Fruit fly (Drosophila melanogaster) whole organism, embryonic: ENCODE data around the gene dlp.

Experiments
- Atf-2 ChIP-seq: fragments of 200-800 bp; sonication (Bioruptor generic); optimal IDR thresholded peaks from 2 replicates; lab custom pipeline; 2016; ENCODE audit warnings: missing biosample characterization, missing genetic modification characterization
- Atf3 ChIP-seq: fragments of 200-800 bp; sonication (Bioruptor generic); optimal IDR thresholded peaks from 3 replicates; lab custom pipeline; 2016; ENCODE audit warnings: missing biosample characterization, missing genetic modification characterization
- Atf6 ChIP-seq: fragments of 200-800 bp; sonication (Bioruptor generic); IDR thresholded peaks from 2 replicates; pipeline ENCODE4 v1.3.6; 2022; ENCODE audit warnings: missing biosample characterization, missing genetic modification characterization
- CG10462 ChIP-seq: fragments of 200-800 bp; sonication (Bioruptor generic); optimal IDR thresholded peaks from 2 replicates; lab custom pipeline; 2016; ENCODE audit warnings: missing biosample characterization, missing genetic modification characterization
- CG10543 ChIP-seq: fragments of 200-800 bp; sonication (Bioruptor generic); optimal IDR thresholded peaks from 3 replicates; lab custom pipeline; 2017; ENCODE audit warnings: missing biosample characterization, mild to moderate bottlenecking, missing genetic modification characterization, moderate library complexity
- CG10654 ChIP-seq: fragments of 200-800 bp; sonication (Bioruptor generic); optimal IDR thresholded peaks from 2 replicates; lab custom pipeline; 2016; ENCODE audit warnings: missing biosample characterization, missing genetic modification characterization
- CG12104 ChIP-seq: fragments of 200-800 bp; sonication (Bioruptor generic); optimal IDR thresholded peaks from 3 replicates; lab custom pipeline; 2016; ENCODE audit warnings: missing biosample characterization, missing genetic modification characterization
- CG13424 ChIP-seq: fragments of 200-800 bp; sonication (Bioruptor generic); optimal IDR thresholded peaks from 2 replicates; lab custom pipeline; 2019; ENCODE audit warnings: missing biosample characterization, mild to moderate bottlenecking, missing genetic modification characterization, moderate library complexity
- CG13894 ChIP-seq: fragments of 200-800 bp; sonication (Bioruptor generic); optimal IDR thresholded peaks from 3 replicates; lab custom pipeline; 2018; ENCODE audit warnings: missing biosample characterization, mild to moderate bottlenecking, missing genetic modification characterization, moderate library complexity
- CG14667 ChIP-seq: fragments of 200-800 bp; sonication (Bioruptor generic); IDR thresholded peaks from 2 replicates; pipeline ENCODE4 v1.3.6; 2022; ENCODE audit warnings: missing biosample characterization, missing genetic modification characterization
- CG33557 ChIP-seq: fragments of 200-800 bp; sonication (Bioruptor generic); optimal IDR thresholded peaks from 2 replicates; lab custom pipeline; 2019; ENCODE audit warnings: missing biosample characterization, mild to moderate bottlenecking, missing genetic modification characterization, moderate library complexity
- CG4730 ChIP-seq: fragments of 200-800 bp; sonication (Bioruptor generic); IDR thresholded peaks from 2 replicates; pipeline ENCODE4 v1.3.6; 2022; ENCODE audit warnings: missing biosample characterization, missing genetic modification characterization
- CG4854 ChIP-seq: fragments of 200-800 bp; sonication (Bioruptor generic); optimal IDR thresholded peaks from 2 replicates; lab custom pipeline; 2016; ENCODE audit warnings: missing biosample characterization, missing genetic modification characterization, inconsistent platforms
- CG6175 ChIP-seq: fragments of 200-800 bp; sonication (Bioruptor generic); IDR thresholded peaks from 3 replicates; pipeline ENCODE4 v1.3.6; 2022; ENCODE audit warnings: missing biosample characterization, missing genetic modification characterization
- CG6765 ChIP-seq: fragments of 200-800 bp; sonication (Bioruptor generic); optimal IDR thresholded peaks from 3 replicates; lab custom pipeline; 2017; ENCODE audit warnings: missing biosample characterization, mild to moderate bottlenecking, missing genetic modification characterization
- CG8359 ChIP-seq: fragments of 200-800 bp; sonication (Bioruptor generic); optimal IDR thresholded peaks from 2 replicates; lab custom pipeline; 2017; ENCODE audit warnings: missing biosample characterization, mild to moderate bottlenecking, missing genetic modification characterization, borderline replicate concordance
- CG8478 ChIP-seq: fragments of >200 bp; optimal IDR thresholded peaks from 2 replicates; lab custom pipeline; 2018
- Camta ChIP-seq: fragments of 200-800 bp; sonication (Bioruptor generic); optimal IDR thresholded peaks from 2 replicates; lab custom pipeline; 2016; ENCODE audit warnings: missing biosample characterization, missing genetic modification characterization
- HLHmδ ChIP-seq: fragments of 200-800 bp; sonication (Bioruptor generic); optimal IDR thresholded peaks from 2 replicates; lab custom pipeline; 2018; ENCODE audit warnings: missing biosample characterization, mild to moderate bottlenecking, missing genetic modification characterization, moderate library complexity
- Hr51 ChIP-seq, 2 experiments: fragments of 200-800 bp; sonication (Bioruptor generic); optimal IDR thresholded peaks; 2 replicates in 1 of 2; 3 replicates in 1 of 2; lab custom pipeline; 2016 to 2018; ENCODE audit warnings: missing biosample characterization in 2 of 2, missing genetic modification characterization in 2 of 2, mild to moderate bottlenecking in 1 of 2, moderate library complexity in 1 of 2
- Med ChIP-seq: fragments of 200-800 bp; sonication (Bioruptor generic); peaks from one replicate; lab custom pipeline; 2016; ENCODE audit warnings: missing biosample characterization, missing genetic modification characterization, mild to moderate bottlenecking, inconsistent platforms, moderate library complexity
- Mes4 ChIP-seq: fragments of 200-800 bp; sonication (Bioruptor generic); optimal IDR thresholded peaks from 2 replicates; lab custom pipeline; 2016; ENCODE audit warnings: missing biosample characterization, missing genetic modification characterization
- NK7.1 ChIP-seq: fragments of 200-800 bp; sonication (Bioruptor generic); optimal IDR thresholded peaks from 3 replicates; lab custom pipeline; 2016; ENCODE audit warnings: missing biosample characterization, missing genetic modification characterization
- Oli ChIP-seq: fragments of 200-800 bp; sonication (Bioruptor generic); optimal IDR thresholded peaks from 2 replicates; lab custom pipeline; 2018; ENCODE audit warnings: missing biosample characterization, mild to moderate bottlenecking, missing genetic modification characterization, moderate library complexity
- Pdp1 ChIP-seq, 2 experiments: fragments of 200-800 bp; sonication (Bioruptor generic); optimal IDR thresholded peaks; 3 replicates each; lab custom pipeline; 2016; ENCODE audit warnings: missing biosample characterization in 2 of 2, missing genetic modification characterization in 2 of 2, mild to moderate bottlenecking in 1 of 2, moderate library complexity in 1 of 2
- Sox102F ChIP-seq: fragments of 200-800 bp; sonication (Bioruptor generic); optimal IDR thresholded peaks from 2 replicates; lab custom pipeline; 2018; ENCODE audit warnings: missing biosample characterization, mild to moderate bottlenecking, missing genetic modification characterization, moderate library complexity
- Sry-δ ChIP-seq: fragments of 200-800 bp; sonication (Bioruptor generic); optimal IDR thresholded peaks from 2 replicates; lab custom pipeline; 2016; ENCODE audit warnings: missing biosample characterization, missing genetic modification characterization
- Ssrp ChIP-seq: fragments of 200-800 bp; sonication (Bioruptor generic); optimal IDR thresholded peaks from 2 replicates; lab custom pipeline; 2018; ENCODE audit warnings: missing biosample characterization, mild to moderate bottlenecking, missing genetic modification characterization, moderate library complexity
- al ChIP-seq: fragments of 200-800 bp; sonication (Bioruptor generic); IDR thresholded peaks from 2 replicates; pipeline ENCODE4 v1.3.6; 2022; ENCODE audit warnings: missing biosample characterization, missing genetic modification characterization
- bbx ChIP-seq: fragments of 200-800 bp; sonication (Bioruptor generic); IDR thresholded peaks from 2 replicates; pipeline ENCODE4 v1.3.6; 2022; ENCODE audit warnings: missing biosample characterization, missing genetic modification characterization; ENCODE audit not compliant: partially characterized antibody
- btn ChIP-seq: fragments of 200-800 bp; sonication (Bioruptor generic); optimal IDR thresholded peaks from 2 replicates; lab custom pipeline; 2016; ENCODE audit warnings: missing biosample characterization, missing genetic modification characterization
- crol ChIP-seq: fragments of 200-800 bp; sonication (Bioruptor generic); IDR thresholded peaks from 2 replicates; pipeline ENCODE4 v1.3.6; 2022; ENCODE audit warnings: missing biosample characterization, missing genetic modification characterization
- dm ChIP-seq: fragments of 200-800 bp; sonication (Bioruptor generic); optimal IDR thresholded peaks from 3 replicates; lab custom pipeline; 2016; ENCODE audit warnings: missing biosample characterization, missing genetic modification characterization
- dmrt99B ChIP-seq: fragments of 200-800 bp; sonication (Bioruptor generic); optimal IDR thresholded peaks from 2 replicates; lab custom pipeline; 2018; ENCODE audit warnings: missing biosample characterization, mild to moderate bottlenecking, missing genetic modification characterization, moderate library complexity
- dpn ChIP-seq, 2 experiments: fragments of 200-800 bp; sonication (Bioruptor generic); optimal IDR thresholded peaks; 3 replicates each; lab custom pipeline; 2016; ENCODE audit warnings: missing biosample characterization in 2 of 2, missing genetic modification characterization in 2 of 2
- gro ChIP-seq: fragments of 200-800 bp; sonication (Bioruptor generic); optimal IDR thresholded peaks from 2 replicates; lab custom pipeline; 2016; ENCODE audit warnings: missing biosample characterization, missing genetic modification characterization
- hbn ChIP-seq: fragments of 200-800 bp; sonication (Bioruptor generic); IDR thresholded peaks from 2 replicates; pipeline ENCODE4 v1.3.6; 2022; ENCODE audit warnings: missing biosample characterization, missing genetic modification characterization; ENCODE audit not compliant: partially characterized antibody
- her ChIP-seq: fragments of 200-800 bp; sonication (Bioruptor generic); optimal IDR thresholded peaks from 2 replicates; lab custom pipeline; 2016; ENCODE audit warnings: missing biosample characterization, missing genetic modification characterization
- kay ChIP-seq: fragments of 200-800 bp; sonication (Bioruptor generic); optimal IDR thresholded peaks from 2 replicates; lab custom pipeline; 2016; ENCODE audit warnings: missing biosample characterization, missing genetic modification characterization
- nom ChIP-seq: fragments of 200-800 bp; sonication (Bioruptor generic); optimal IDR thresholded peaks from 2 replicates; lab custom pipeline; 2017; ENCODE audit warnings: missing biosample characterization, missing genetic modification characterization, mild to moderate bottlenecking, moderate library complexity, missing genetic modification reagents
- pan ChIP-seq, 4 experiments: fragments of >200 bp in 3 of 4; fragments of 200-800 bp in 1 of 4; sonication (Bioruptor generic) in 1 of 4; optimal IDR thresholded peaks in 3 of 4; IDR thresholded peaks in 1 of 4; 2 replicates each; pipeline versions ENCODE4 v1.3.6 to Lab custom; 2017 to 2022; ENCODE audit warnings: missing biosample characterization in 2 of 4, missing genetic modification characterization in 2 of 4, mixed read lengths in 1 of 4
- repo ChIP-seq: fragments of 200-800 bp; sonication (Bioruptor generic); optimal IDR thresholded peaks from 2 replicates; lab custom pipeline; 2016; ENCODE audit warnings: missing biosample characterization, missing genetic modification characterization
- sim ChIP-seq: fragments of 200-800 bp; sonication (Bioruptor generic); IDR thresholded peaks from 2 replicates; pipeline ENCODE4 v1.3.6; 2022; ENCODE audit warnings: missing biosample characterization, missing genetic modification characterization
- sqz ChIP-seq: fragments of 200-800 bp; sonication (Bioruptor generic); optimal IDR thresholded peaks from 3 replicates; lab custom pipeline; 2018; ENCODE audit warnings: missing biosample characterization, mild to moderate bottlenecking, missing genetic modification characterization
- tap ChIP-seq: fragments of 200-800 bp; optimal IDR thresholded peaks from 3 replicates; lab custom pipeline; 2019; ENCODE audit warnings: missing biosample characterization, mild to moderate bottlenecking, missing genetic modification characterization, moderate library complexity
- wek ChIP-seq: fragments of 200-800 bp; sonication (Bioruptor generic); optimal IDR thresholded peaks from 3 replicates; lab custom pipeline; 2018; ENCODE audit warnings: missing biosample characterization, mild to moderate bottlenecking, missing genetic modification characterization, moderate library complexity
- zen ChIP-seq: fragments of 200-800 bp; sonication (Bioruptor generic); optimal IDR thresholded peaks from 3 replicates; lab custom pipeline; 2018; ENCODE audit warnings: missing biosample characterization, mild to moderate bottlenecking, missing genetic modification characterization, moderate library complexity
- zen2 ChIP-seq: fragments of 200-800 bp; sonication (Bioruptor generic); IDR thresholded peaks from 3 replicates; pipeline ENCODE4 v1.3.6; 2022; ENCODE audit warnings: missing biosample characterization, missing genetic modification characterization; ENCODE audit not compliant: partially characterized antibody

Gene dlp

DNA sequence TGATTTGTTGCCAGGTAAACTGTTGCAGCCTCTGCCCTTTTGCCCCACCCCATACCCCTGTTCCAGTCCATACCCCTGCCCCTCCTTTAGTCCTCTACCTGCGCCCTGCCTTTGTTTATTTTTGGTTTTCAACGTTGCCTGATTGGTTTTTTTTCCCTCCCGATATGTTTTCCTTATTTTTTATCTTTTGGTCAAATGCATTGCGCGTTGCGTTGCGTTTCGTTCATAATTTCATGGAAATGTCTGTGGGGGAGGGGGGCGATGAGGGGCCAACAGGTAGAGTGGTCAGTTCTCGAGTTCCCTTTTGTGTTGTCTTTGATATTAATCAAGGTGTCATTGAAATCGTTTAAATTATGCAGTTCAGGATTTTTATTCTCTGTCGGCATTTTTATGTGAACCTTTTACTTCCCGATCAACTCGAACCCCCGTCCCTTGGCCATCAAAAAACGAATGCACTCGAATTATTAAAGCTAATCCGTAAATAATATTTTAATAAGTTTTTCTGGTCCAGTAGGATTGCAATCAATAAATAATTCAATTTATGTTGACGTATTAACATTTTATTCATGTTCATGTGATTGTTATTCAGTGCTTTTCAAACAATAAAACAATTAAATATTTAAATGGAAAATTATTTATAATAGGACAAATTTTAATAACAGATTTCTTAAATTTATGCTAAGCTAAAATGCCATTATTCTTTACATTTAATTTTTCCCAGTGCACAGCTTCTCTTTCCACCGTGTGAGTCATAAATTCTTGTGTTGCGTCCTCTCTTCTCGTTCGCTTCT is 2.6 kb downstream of the dlp start (continued):
- TF ChIP-seq sim: peak; percentile 44; the same call in 1 of the 2 replicates
- peak; percentile 26 for TF ChIP-seq tap (tag; lab: Kevin White, UChicago)
- TF ChIP-seq Atf6: 0 out of 2 replicates have a peak, but pooled peaks have one; percentile 27
- TF ChIP-seq Hr51 (GFP tag; optimal IDR thresholded peaks at IDR 0.05; lab: Kevin White, UChicago): peak in 1 of 2 experiments; percentile 60
- peak; percentile 55 for TF ChIP-seq CG12104 (GFP tag; lab: Kevin White, UChicago)
- TF ChIP-seq CG13894: no peak
- TF ChIP-seq wek: no peak
- TF ChIP-seq CG6175: no peak
- no peak for TF ChIP-seq Sry-δ (GFP tag; lab: Kevin White, UChicago)
- TF ChIP-seq al (GFP tag; lab: Robert Waterston, UW): no peak
- TF ChIP-seq CG10543 (GFP tag; lab: Kevin White, UChicago): no peak
- TF ChIP-seq repo (GFP tag; lab: Kevin White, UChicago): no peak
- TF ChIP-seq pan (optimal IDR thresholded peaks at IDR 0.05; lab: Kevin White, UChicago): no peak
- TF ChIP-seq pan (GFP tag; optimal IDR thresholded peaks at IDR 0.05 in 1 of 2, IDR thresholded peaks at IDR 0.05 in 1 of 2): peak in 1 of 2 experiments; percentile 51
- no peak for TF ChIP-seq CG6765
- TF ChIP-seq Ssrp (tag; lab: Kevin White, UChicago): peak; percentile 81
- TF ChIP-seq Mes4 (GFP tag; lab: Kevin White, UChicago): no peak
- no peak for TF ChIP-seq CG4854
- peak; percentile 62 for TF ChIP-seq nom (GFP tag; lab: Kevin White, UChicago)
- peak; percentile 47 for TF ChIP-seq Camta (GFP tag; lab: Kevin White, UChicago)
- TF ChIP-seq NK7.1 (GFP tag; lab: Kevin White, UChicago): no peak
- no peak for TF ChIP-seq hbn (GFP tag; lab: Robert Waterston, UW)
- TF ChIP-seq gro (GFP tag; lab: Kevin White, UChicago): no peak
- TF ChIP-seq Atf3 (GFP tag; lab: Kevin White, UChicago): no peak
- no peak for TF ChIP-seq HLHmδ
- peak; percentile 58 for TF ChIP-seq CG8359
- no peak for TF ChIP-seq Atf-2 (GFP tag; lab: Kevin White, UChicago)
- peak; percentile 63 for TF ChIP-seq dmrt99B (tag; lab: Kevin White, UChicago)
- no peak for TF ChIP-seq btn (GFP tag; lab: Kevin White, UChicago)
- no peak for TF ChIP-seq bbx
- TF ChIP-seq Sox102F (GFP tag; lab: Kevin White, UChicago): peak; percentile 64
- TF ChIP-seq crol (GFP tag; lab: Robert Waterston, UW): peak; percentile 98
- no peak for TF ChIP-seq zen2 (GFP tag; lab: Robert Waterston, UW)
- peak; percentile 35; the same call in 1 of the 2 replicates for TF ChIP-seq CG14667
- TF ChIP-seq CG8478 (lab: Kevin White, UChicago): no peak
- peak; percentile 70 for TF ChIP-seq kay (GFP tag; lab: Kevin White, UChicago)
- TF ChIP-seq CG13424 (tag; lab: Kevin White, UChicago): peak; percentile 77
- peak; percentile 82 for TF ChIP-seq zen (tag; lab: Kevin White, UChicago)
- no peak for TF ChIP-seq Med (GFP tag; lab: Kevin White, UChicago)
- TF ChIP-seq CG10654 (GFP tag; lab: Kevin White, UChicago): peak; percentile 32
- no peak for TF ChIP-seq her (GFP tag; lab: Kevin White, UChicago)
- peak in 1 of 2 experiments; percentile 36 for TF ChIP-seq dpn (GFP tag; optimal IDR thresholded peaks at IDR 0.05; lab: Kevin White, UChicago)
- peak; percentile 21 for TF ChIP-seq sqz (GFP tag; lab: Kevin White, UChicago)
- TF ChIP-seq dm: no peak
- peak; percentile 61 for TF ChIP-seq CG10462 (GFP tag; lab: Kevin White, UChicago)
- TF ChIP-seq Pdp1 (GFP tag; optimal IDR thresholded peaks at IDR 0.05; lab: Kevin White, UChicago): peak in 1 of 2 experiments; percentile 31
- TF ChIP-seq CG4730 (GFP tag; lab: Robert Waterston, UW): no peak; the same call in 1 of the 2 replicates
- TF ChIP-seq Oli (tag; lab: Kevin White, UChicago): peak; percentile 76
- peak; percentile 93 for TF ChIP-seq CG33557
